Fruit fly (Drosophila melanogaster): Measurements from ENCODE around the gene CG11679.

The CG11679 gene

DNA sequence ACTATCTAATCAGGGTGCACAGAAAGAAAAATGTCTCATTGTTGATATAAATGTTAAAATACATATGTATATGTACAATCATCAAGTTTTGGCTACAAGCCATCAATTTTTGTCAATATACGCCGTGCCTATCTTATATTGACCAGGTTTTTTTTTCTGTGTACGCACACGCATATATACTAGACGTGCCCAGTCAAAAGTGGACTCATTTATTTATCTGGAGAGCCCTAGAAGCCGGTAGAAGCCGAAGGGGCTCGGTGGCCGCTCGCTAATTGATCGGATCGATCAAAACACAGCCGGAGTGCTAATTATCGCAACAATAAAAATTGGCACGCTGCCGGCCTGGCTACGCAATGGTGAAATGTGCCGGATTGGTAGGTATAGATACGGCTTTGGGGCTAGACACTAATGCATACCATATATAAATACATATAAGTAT is 1.6 kb upstream of the CG11679 start (continued):
- TF ChIP-seq CG4318 (GFP tag; optimal IDR thresholded peaks at IDR 0.05) = no peak
- no peak for TF ChIP-seq CG6808 (GFP tag; optimal IDR thresholded peaks at IDR 0.05)
- peak; percentile 60 for TF ChIP-seq Hr39 (GFP tag; optimal IDR thresholded peaks at IDR 0.05)
- TF ChIP-seq net (GFP tag; optimal IDR thresholded peaks at IDR 0.05) = no peak
- no peak for TF ChIP-seq CG3919 (GFP tag; optimal IDR thresholded peaks at IDR 0.05)
- no peak for TF ChIP-seq CG7368 (GFP tag; optimal IDR thresholded peaks at IDR 0.05)
- TF ChIP-seq fd85E (GFP tag; optimal IDR thresholded peaks at IDR 0.05) = no peak
- peak; percentile 56; the same call in 2 of the 3 replicates for TF ChIP-seq CG8119 (GFP tag; IDR thresholded peaks at IDR 0.05)
- peak; percentile 63 for TF ChIP-seq Sox14 (GFP tag; optimal IDR thresholded peaks at IDR 0.05)
- peak; percentile 39 for TF ChIP-seq Ets96B (tag; optimal IDR thresholded peaks at IDR 0.05)
- peak; percentile 62 for TF ChIP-seq pdm3 (GFP tag; optimal IDR thresholded peaks at IDR 0.05)
- no peak for TF ChIP-seq CG11762 (GFP tag; optimal IDR thresholded peaks at IDR 0.05; ENCODE audit: insufficient read depth)
- peak; percentile 52 for TF ChIP-seq Ets21C (GFP tag; optimal IDR thresholded peaks at IDR 0.05)
- TF ChIP-seq Eip75B (GFP tag; optimal IDR thresholded peaks at IDR 0.05) = peak; percentile 36
- peak; percentile 56 for TF ChIP-seq Sox102F (GFP tag; optimal IDR thresholded peaks at IDR 0.05)
- TF ChIP-seq Met (GFP tag; optimal IDR thresholded peaks at IDR 0.05) = peak; percentile 66
- peak; percentile 36 for TF ChIP-seq CG34406 (GFP tag; optimal IDR thresholded peaks at IDR 0.05)
- peak; percentile 85 for TF ChIP-seq vri (GFP tag; optimal IDR thresholded peaks at IDR 0.05)

DNA sequence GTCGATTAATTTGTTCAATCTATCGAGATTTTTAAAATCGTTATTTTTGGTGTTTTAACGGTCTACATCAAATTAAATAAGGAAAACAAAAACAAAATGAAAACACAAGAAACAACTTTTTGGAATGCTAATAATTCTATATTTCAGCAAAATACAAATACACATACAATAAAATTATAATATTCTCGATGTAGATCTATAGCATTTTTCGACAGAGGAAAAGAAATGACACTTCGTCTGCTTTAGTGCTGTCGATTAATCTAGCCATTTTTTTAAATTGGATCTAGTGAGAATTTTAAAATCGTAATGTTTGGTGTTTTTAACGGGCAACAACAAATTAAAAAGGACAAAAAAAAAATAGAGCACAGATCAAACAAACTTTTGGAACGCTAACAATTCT is 1.6 kb downstream of the CG11679 start, which contains the start of gene Arp6:
TSS of gene Arp6 (minus strand) at position 11 of the 400 bp plus-strand sequence.
- TF ChIP-seq Eip78C (GFP tag) = peak; percentile 2
- TF ChIP-seq Blimp-1 (GFP tag; optimal IDR thresholded peaks at IDR 0.05) = no peak
- no peak for TF ChIP-seq vri (GFP tag; optimal IDR thresholded peaks at IDR 0.05)

DNA sequence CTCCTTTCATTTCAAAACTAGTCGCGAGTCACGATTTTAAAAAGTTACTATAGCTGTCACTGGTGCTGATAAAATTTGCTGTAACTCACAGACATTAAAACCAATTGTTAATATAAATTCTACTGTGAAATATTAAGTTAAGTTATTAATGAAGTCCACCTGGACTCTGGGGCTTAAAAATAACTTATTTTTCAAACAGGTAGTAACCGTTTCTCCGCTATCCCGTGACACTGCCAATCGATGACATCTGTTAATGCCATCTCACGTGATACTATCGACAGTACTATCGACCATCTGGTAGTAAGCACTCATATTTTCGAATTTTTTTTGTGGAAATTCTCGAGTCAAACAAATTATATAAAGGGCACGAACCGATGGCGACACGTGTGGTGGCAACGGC is 4.8 kb downstream of the CG11679 start, which contains the start of the genes CG12379 and MagR:
TSS of gene CG12379 (minus strand) at position 2 of the 400 bp plus-strand sequence.
TSS of gene MagR (plus strand) at position 276 of the 400 bp plus-strand sequence.
- TF ChIP-seq Hr38 (GFP tag; optimal IDR thresholded peaks at IDR 0.05) (no peak), CG10631 (GFP tag; optimal IDR thresholded peaks at IDR 0.05) (peak; percentile 32), topi (GFP tag; optimal IDR thresholded peaks at IDR 0.05) (peak; percentile 63), pdm3 (GFP tag; optimal IDR thresholded peaks at IDR 0.05) (peak; percentile 57), Eip75B (GFP tag; optimal IDR thresholded peaks at IDR 0.05) (no peak), Eip93F (GFP tag; optimal IDR thresholded peaks at IDR 0.05) (no peak), lz (GFP tag; optimal IDR thresholded peaks at IDR 0.05) (peak; percentile 70), acj6 (GFP tag; optimal IDR thresholded peaks at IDR 0.05) (no peak), fd59A (GFP tag; optimal IDR thresholded peaks at IDR 0.05) (peak; percentile 33), OdsH (GFP tag; optimal IDR thresholded peaks at IDR 0.05) (peak; percentile 37), spab (GFP tag; optimal IDR thresholded peaks at IDR 0.05) (no peak), achi (GFP tag; optimal IDR thresholded peaks at IDR 0.05) (peak; percentile 50), Ets21C (GFP tag; optimal IDR thresholded peaks at IDR 0.05) (peak; percentile 45), dac (GFP tag; optimal IDR thresholded peaks at IDR 0.05) (no peak), Blimp-1 (GFP tag; optimal IDR thresholded peaks at IDR 0.05) (no peak), CG3919 (GFP tag; optimal IDR thresholded peaks at IDR 0.05) (no peak), CG6854 (GFP tag; optimal IDR thresholded peaks at IDR 0.05) (no peak), Sox15 (GFP tag; optimal IDR thresholded peaks at IDR 0.05) (peak; percentile 8), esn (GFP tag; optimal IDR thresholded peaks at IDR 0.05) (peak; percentile 66), vri (GFP tag; optimal IDR thresholded peaks at IDR 0.05) (no peak), CG34406 (GFP tag; optimal IDR thresholded peaks at IDR 0.05) (no peak), CG6808 (GFP tag; optimal IDR thresholded peaks at IDR 0.05) (no peak), CG6163 (GFP tag; IDR thresholded peaks at IDR 0.05) (no peak), CG11902 (GFP tag; optimal IDR thresholded peaks at IDR 0.05) (peak; percentile 27), CG8319 (GFP tag; optimal IDR thresholded peaks at IDR 0.05) (no peak), CG6276 (GFP tag; optimal IDR thresholded peaks at IDR 0.05) (no peak), CG10669 (GFP tag; optimal IDR thresholded peaks at IDR 0.05) (no peak), CG4318 (GFP tag; optimal IDR thresholded peaks at IDR 0.05) (no peak), CG1621 (tag; optimal IDR thresholded peaks at IDR 0.05) (no peak), CG15336 (GFP tag; IDR thresholded peaks at IDR 0.05) (no peak), CG8632 (GFP tag; optimal IDR thresholded peaks at IDR 0.05) (no peak), cyc (GFP tag; optimal IDR thresholded peaks at IDR 0.05) (peak; percentile 64), ss (GFP tag; optimal IDR thresholded peaks at IDR 0.05) (no peak), CG3032 (tag; optimal IDR thresholded peaks at IDR 0.05) (peak; percentile 62), Hr4 (GFP tag; optimal IDR thresholded peaks at IDR 0.05) (peak; percentile 25), fd85E (GFP tag; optimal IDR thresholded peaks at IDR 0.05) (no peak), Lpt (GFP tag; optimal IDR thresholded peaks at IDR 0.05) (no peak)

Measured in whole organism, prepupa.